Worm (Caenorhabditis elegans): Measurements from ENCODE around the gene F10D7.11.

- no peak for TF ChIP-seq ama-1 (optimal IDR thresholded peaks at IDR 0.05)
- TF ChIP-seq elt-3 (tag; optimal IDR thresholded peaks at IDR 0.05) = no peak
- TF ChIP-seq nhr-77 (tag; optimal IDR thresholded peaks at IDR 0.05) = no peak
- no peak for TF ChIP-seq dmd-4 (tag; optimal IDR thresholded peaks at IDR 0.05)
- no peak for TF ChIP-seq unc-62 (GFP tag; optimal IDR thresholded peaks at IDR 0.05)
- TF ChIP-seq fos-1 (tag; optimal IDR thresholded peaks at IDR 0.05) = no peak
- no peak for TF ChIP-seq unc-55 (GFP tag; optimal IDR thresholded peaks at IDR 0.05)
- TF ChIP-seq skn-1 (tag; optimal IDR thresholded peaks at IDR 0.05) = no peak
- TF ChIP-seq R02D3.7 (tag; optimal IDR thresholded peaks at IDR 0.05) = no peak
- TF ChIP-seq alr-1 (tag; optimal IDR thresholded peaks at IDR 0.05) = no peak
- TF ChIP-seq zag-1 (tag; optimal IDR thresholded peaks at IDR 0.05) = no peak
These were observed 11.3 kb downstream of the F10D7.11 start for ce11 chrX:17373955-17374354.
